Worm (Caenorhabditis elegans) whole organism, L3 larva: ENCODE results near the gene spe-36.
A peak's percentile ranks its signal among the peaks of the same experiment; 100 is the strongest.

ENCODE experiments used
- R02D3.7 ChIP-seq: fragments of 150-350 bp; optimal IDR thresholded peaks from 2 replicates; lab custom pipeline; 2014; ENCODE audit warnings: missing biosample characterization, missing genetic modification characterization
- ZK546.5 ChIP-seq: sonication (generic microtip); optimal IDR thresholded peaks from 2 replicates; lab custom pipeline; 2017; ENCODE audit warnings: missing biosample characterization, missing genetic modification characterization
- aly-2 ChIP-seq: fragments of 150-350 bp; optimal IDR thresholded peaks from 2 replicates; lab custom pipeline; 2014; ENCODE audit warnings: missing biosample characterization, missing genetic modification characterization
- ama-1 ChIP-seq: fragments of 150-350 bp; optimal IDR thresholded peaks from 2 replicates; lab custom pipeline; 2018
- ceh-16 ChIP-seq: sonication (generic microtip); optimal IDR thresholded peaks from 2 replicates; lab custom pipeline; 2017; ENCODE audit warnings: missing biosample characterization, missing genetic modification characterization
- ceh-28 ChIP-seq: fragments of 150-350 bp; optimal IDR thresholded peaks from 2 replicates; lab custom pipeline; 2014; ENCODE audit warnings: missing biosample characterization, missing genetic modification reagents, missing genetic modification characterization
- ceh-82 ChIP-seq: fragments of 150-350 bp; optimal IDR thresholded peaks from 2 replicates; lab custom pipeline; 2014; ENCODE audit warnings: missing biosample characterization, missing genetic modification characterization
- egl-27 ChIP-seq: sonication (generic microtip); optimal IDR thresholded peaks from 4 replicates; lab custom pipeline; 2017; ENCODE audit warnings: missing biosample characterization, missing genetic modification reagents, missing genetic modification characterization
- egl-5 ChIP-seq: fragments of 150-350 bp; optimal IDR thresholded peaks from 2 replicates; lab custom pipeline; 2017; ENCODE audit warnings: missing biosample characterization, missing genetic modification reagents, missing genetic modification characterization, inconsistent platforms
- elt-2 ChIP-seq: sonication (generic microtip); optimal IDR thresholded peaks from 2 replicates; lab custom pipeline; 2016; ENCODE audit warnings: missing genetic modification reagents, mild to moderate bottlenecking, missing genetic modification characterization, missing compliant biosample characterization
- eor-1 ChIP-seq, 2 experiments: fragments of 150-350 bp; optimal IDR thresholded peaks; 2 replicates each; lab custom pipeline; 2014 to 2018; ENCODE audit warnings: missing biosample characterization in 2 of 2, missing genetic modification characterization in 2 of 2
- fkh-10 ChIP-seq: sonication (generic microtip); optimal IDR thresholded peaks from 2 replicates; lab custom pipeline; 2017; ENCODE audit warnings: missing biosample characterization, missing genetic modification reagents, missing genetic modification characterization
- fkh-2 ChIP-seq: fragments of 150-350 bp; optimal IDR thresholded peaks from 2 replicates; lab custom pipeline; 2014; ENCODE audit warnings: missing biosample characterization, missing genetic modification reagents, missing genetic modification characterization
- jun-1 ChIP-seq: fragments of 150-350 bp; optimal IDR thresholded peaks from 2 replicates; lab custom pipeline; 2014; ENCODE audit warnings: missing biosample characterization, missing genetic modification reagents, missing genetic modification characterization
- lin-15B ChIP-seq: fragments of 150-350 bp; optimal IDR thresholded peaks from 2 replicates; lab custom pipeline; 2014; ENCODE audit warnings: missing biosample characterization, missing genetic modification characterization
- lin-39 ChIP-seq: fragments of 150-350 bp; optimal IDR thresholded peaks from 2 replicates; lab custom pipeline; 2018; ENCODE audit warnings: missing biosample characterization, missing genetic modification reagents, missing genetic modification characterization
- lsy-12 ChIP-seq: sonication (generic microtip); optimal IDR thresholded peaks from 2 replicates; lab custom pipeline; 2016; ENCODE audit warnings: mild to moderate bottlenecking, missing genetic modification characterization, missing compliant biosample characterization
- mdl-1 ChIP-seq: fragments of 150-350 bp; optimal IDR thresholded peaks from 2 replicates; lab custom pipeline; 2014; ENCODE audit warnings: missing biosample characterization, missing genetic modification characterization
- nfya-1 ChIP-seq: sonication (generic microtip); optimal IDR thresholded peaks from 2 replicates; lab custom pipeline; 2017; ENCODE audit warnings: missing genetic modification characterization, mild to moderate bottlenecking, missing compliant biosample characterization, antibody characterized with exemption, moderate library complexity; ENCODE audit not compliant: insufficient read depth
- nhr-11 ChIP-seq: fragments of 150-350 bp; optimal IDR thresholded peaks from 2 replicates; lab custom pipeline; 2014; ENCODE audit warnings: missing biosample characterization, missing genetic modification characterization
- nhr-23 ChIP-seq: fragments of 150-350 bp; optimal IDR thresholded peaks from 2 replicates; lab custom pipeline; 2014; ENCODE audit warnings: missing biosample characterization, missing genetic modification reagents, missing genetic modification characterization
- nhr-237 ChIP-seq: fragments of 150-350 bp; optimal IDR thresholded peaks from 2 replicates; lab custom pipeline; 2014; ENCODE audit warnings: missing biosample characterization, missing genetic modification characterization
- nhr-25 ChIP-seq: sonication (generic microtip); optimal IDR thresholded peaks from 2 replicates; lab custom pipeline; 2017; ENCODE audit warnings: missing biosample characterization, missing genetic modification characterization
- nhr-28 ChIP-seq: fragments of 150-350 bp; optimal IDR thresholded peaks from 2 replicates; lab custom pipeline; 2014; ENCODE audit warnings: missing biosample characterization, missing genetic modification characterization
- nhr-43 ChIP-seq: sonication (generic microtip); optimal IDR thresholded peaks from 2 replicates; lab custom pipeline; 2016; ENCODE audit warnings: mild to moderate bottlenecking, missing genetic modification characterization, missing compliant biosample characterization; ENCODE audit not compliant: poor library complexity, severe bottlenecking
- nhr-77 ChIP-seq: fragments of 150-350 bp; optimal IDR thresholded peaks from 2 replicates; lab custom pipeline; 2014; ENCODE audit warnings: missing biosample characterization, missing genetic modification characterization
- pha-4 ChIP-seq: fragments of 150-350 bp; optimal IDR thresholded peaks from 2 replicates; lab custom pipeline; 2014; ENCODE audit warnings: missing biosample characterization, missing genetic modification reagents, missing genetic modification characterization
- pqm-1 ChIP-seq: fragments of 150-350 bp; optimal IDR thresholded peaks from 2 replicates; lab custom pipeline; 2017; ENCODE audit warnings: missing biosample characterization, missing genetic modification characterization, inconsistent platforms
- skn-1 ChIP-seq: fragments of 150-350 bp; optimal IDR thresholded peaks from 2 replicates; lab custom pipeline; 2014; ENCODE audit warnings: missing biosample characterization, missing genetic modification characterization
- snpc-4 ChIP-seq: fragments of 150-350 bp; optimal IDR thresholded peaks from 2 replicates; lab custom pipeline; 2014; ENCODE audit warnings: missing biosample characterization, missing genetic modification characterization
- tbx-2 ChIP-seq: sonication (generic microtip); optimal IDR thresholded peaks from 2 replicates; lab custom pipeline; 2016; ENCODE audit warnings: mild to moderate bottlenecking, missing genetic modification characterization, missing compliant biosample characterization
- unc-39 ChIP-seq: sonication (generic microtip); optimal IDR thresholded peaks from 4 replicates; lab custom pipeline; 2017; ENCODE audit warnings: missing biosample characterization, missing genetic modification characterization
- unc-62 ChIP-seq: fragments of 150-350 bp; sonication (generic microtip); optimal IDR thresholded peaks from 4 replicates; lab custom pipeline; 2014; ENCODE audit warnings: missing biosample characterization, missing genetic modification reagents, missing genetic modification characterization
- ztf-11 ChIP-seq: fragments of 150-350 bp; optimal IDR thresholded peaks from 2 replicates; lab custom pipeline; 2014; ENCODE audit warnings: missing biosample characterization, missing genetic modification characterization

The spe-36 gene

ce11 chrIV:11561677-11562076 is 30.4 kb downstream of the spe-36 start, which contains the start of gene F12F6.7:
Gene F12F6.7, minus strand, starts transcription at chrIV:11561833.
- TF ChIP-seq ztf-11 (tag; lab: Kevin White, UChicago) = no peak
- peak; percentile 79 for TF ChIP-seq aly-2 (tag; lab: Kevin White, UChicago)

- TF ChIP-seq nhr-23 (tag; lab: Kevin White, UChicago) = peak; percentile 42
- no peak for TF ChIP-seq lsy-12 (tag; lab: Kevin White, UChicago)
- no peak for TF ChIP-seq jun-1 (tag; lab: Kevin White, UChicago)
Measured at ce11 chrIV:11551813-11552212, 40.3 kb downstream of the spe-36 start, which contains the start of gene col-128. Gene col-128, minus strand, starts transcription at chrIV:11551960.

- TF ChIP-seq nhr-237 = no peak
- TF ChIP-seq ama-1 = peak; percentile 51
- no peak for TF ChIP-seq ceh-28 (tag; lab: Kevin White, UChicago)
- peak; percentile 72 for TF ChIP-seq lin-39
- peak; percentile 75 for TF ChIP-seq jun-1 (tag; lab: Kevin White, UChicago)
- peak; percentile 9 for TF ChIP-seq snpc-4
- peak; percentile 39 for TF ChIP-seq egl-5 (tag; lab: Kevin White, UChicago)
- peak; percentile 76 for TF ChIP-seq nfya-1
- no peak for TF ChIP-seq ZK546.5 (tag; lab: Kevin White, UChicago)
- TF ChIP-seq skn-1 (tag; lab: Kevin White, UChicago) = peak; percentile 36
- TF ChIP-seq nhr-77 = peak; percentile 0
- no peak for TF ChIP-seq eor-1 (tag; optimal IDR thresholded peaks at IDR 0.05; lab: Kevin White, UChicago)
- TF ChIP-seq lsy-12 (tag; lab: Kevin White, UChicago) = peak; percentile 65
- no peak for TF ChIP-seq unc-39 (tag; lab: Kevin White, UChicago)
- no peak for TF ChIP-seq ceh-16 (tag; lab: Kevin White, UChicago)
- TF ChIP-seq tbx-2 (tag; lab: Kevin White, UChicago) = peak; percentile 36
- peak; percentile 79 for TF ChIP-seq nhr-43
- peak; percentile 58 for TF ChIP-seq lin-15B (tag; lab: Kevin White, UChicago)
- TF ChIP-seq egl-27 (tag; lab: Kevin White, UChicago) = peak; percentile 16
- peak; percentile 39 for TF ChIP-seq elt-2
- peak; percentile 24 for TF ChIP-seq pqm-1
- TF ChIP-seq nhr-23 (tag; lab: Kevin White, UChicago) = peak; percentile 73
- TF ChIP-seq nhr-25 = peak; percentile 49
- TF ChIP-seq ceh-82 (tag; lab: Kevin White, UChicago) = peak; percentile 66
- peak; percentile 10 for TF ChIP-seq R02D3.7
Measured at ce11 chrIV:11549694-11550093, 42.4 kb downstream of the spe-36 start.

ce11 chrIV:11548671-11549070 is 43.4 kb downstream of the spe-36 start, which contains the start of gene M04B2.7:
Gene M04B2.7, minus strand, starts transcription at chrIV:11548771.
- TF ChIP-seq lin-39 (no peak), nhr-237 (no peak), unc-62 (no peak), pha-4 (tag; lab: Kevin White, UChicago) (no peak), egl-5 (tag; lab: Kevin White, UChicago) (no peak), mdl-1 (tag; lab: Kevin White, UChicago) (no peak), jun-1 (tag; lab: Kevin White, UChicago) (no peak), nhr-28 (tag; lab: Kevin White, UChicago) (no peak), aly-2 (tag; lab: Kevin White, UChicago) (no peak), tbx-2 (tag; lab: Kevin White, UChicago) (no peak), elt-2 (no peak), eor-1 (tag; optimal IDR thresholded peaks at IDR 0.05; lab: Kevin White, UChicago) (no peak), nhr-11 (tag; lab: Kevin White, UChicago) (no peak), ceh-82 (tag; lab: Kevin White, UChicago) (no peak), fkh-2 (no peak), fkh-10 (GFP tag; lab: Kevin White, UChicago) (no peak)
